Worm (Caenorhabditis elegans) whole organism, L1 larva: ENCODE measurements around the gene ZC449.1.

ENCODE experiments used
- C34B4.2 ChIP-seq: sonication (generic microtip); optimal IDR thresholded peaks from 2 replicates; lab custom pipeline; 2017; ENCODE audit warnings: mild to moderate bottlenecking, missing genetic modification characterization, missing compliant biosample characterization
- F16B12.6 ChIP-seq: fragments of 150-350 bp; optimal IDR thresholded peaks from 2 replicates; lab custom pipeline; 2014; ENCODE audit warnings: missing biosample characterization, missing genetic modification characterization
- Y116A8C.19 ChIP-seq: sonication (generic microtip); optimal IDR thresholded peaks from 2 replicates; lab custom pipeline; 2016; ENCODE audit warnings: missing compliant biosample characterization, missing genetic modification characterization, borderline replicate concordance
- aha-1 ChIP-seq: fragments of 150-350 bp; optimal IDR thresholded peaks from 2 replicates; lab custom pipeline; 2014; ENCODE audit warnings: missing biosample characterization, missing genetic modification characterization
- alr-1 ChIP-seq: fragments of 200-800 bp; sonication (Bioruptor generic); optimal IDR thresholded peaks from 2 replicates; lab custom pipeline; 2018; ENCODE audit warnings: borderline replicate concordance, mild to moderate bottlenecking, missing genetic modification characterization, missing compliant biosample characterization
- ama-1 ChIP-seq: fragments of 150-350 bp; optimal IDR thresholded peaks from 2 replicates; lab custom pipeline; 2014
- ceh-63 ChIP-seq: fragments of 200-800 bp; sonication (Bioruptor generic); optimal IDR thresholded peaks from 2 replicates; lab custom pipeline; 2018; ENCODE audit warnings: mild to moderate bottlenecking, missing genetic modification characterization, missing compliant biosample characterization
- ceh-8 ChIP-seq: fragments of 200-800 bp; sonication (Bioruptor generic); optimal IDR thresholded peaks from 2 replicates; lab custom pipeline; 2018; ENCODE audit warnings: mild to moderate bottlenecking, missing genetic modification characterization, moderate library complexity, missing compliant biosample characterization
- ceh-82 ChIP-seq, 3 experiments: fragments of 150-350 bp in 1 of 3; sonication (generic microtip) in 2 of 3; optimal IDR thresholded peaks; 2 replicates each; lab custom pipeline; 2014 to 2017; ENCODE audit warnings: missing biosample characterization in 3 of 3, missing genetic modification characterization in 3 of 3
- ceh-88 ChIP-seq: fragments of 200-800 bp; sonication (Bioruptor generic); IDR thresholded peaks from 2 replicates; pipeline ENCODE4 v1.3.6; 2022; ENCODE audit warnings: missing genetic modification characterization, missing compliant biosample characterization
- ceh-90 ChIP-seq: sonication (generic microtip); optimal IDR thresholded peaks from 2 replicates; lab custom pipeline; 2016; ENCODE audit warnings: missing genetic modification characterization, missing compliant biosample characterization
- ces-1 ChIP-seq: fragments of 150-350 bp; optimal IDR thresholded peaks from 2 replicates; lab custom pipeline; 2014; ENCODE audit warnings: missing biosample characterization, missing genetic modification reagents, missing genetic modification characterization
- dpl-1 ChIP-seq, 3 experiments: fragments of 150-350 bp in 2 of 3; sonication (generic microtip) in 1 of 3; optimal IDR thresholded peaks; 2 replicates each; lab custom pipeline; 2014 to 2017; ENCODE audit warnings: missing biosample characterization in 3 of 3, missing genetic modification characterization in 3 of 3, missing genetic modification reagents in 3 of 3
- efl-1 ChIP-seq, 4 experiments: fragments of 150-350 bp; optimal IDR thresholded peaks in 3 of 4; peaks in 1 of 4; 1 replicate in 1 of 4; 2 replicates in 3 of 4; lab custom pipeline; 2014; ENCODE audit warnings: missing biosample characterization in 2 of 4, missing genetic modification characterization in 2 of 4, missing genetic modification reagents in 2 of 4
- egl-13 ChIP-seq: sonication (generic microtip); optimal IDR thresholded peaks from 2 replicates; lab custom pipeline; 2016; ENCODE audit warnings: missing genotype, missing genetic modification reagents, missing genetic modification characterization, missing compliant biosample characterization
- elt-2 ChIP-seq: sonication (generic microtip); optimal IDR thresholded peaks from 2 replicates; lab custom pipeline; 2016; ENCODE audit warnings: missing genetic modification characterization, mild to moderate bottlenecking, inconsistent platforms, missing compliant biosample characterization, missing genetic modification reagents
- elt-3 ChIP-seq, 6 experiments: fragments of 150-350 bp in 1 of 6; sonication (generic microtip); optimal IDR thresholded peaks; 2 replicates each; lab custom pipeline; 2017 to 2018; ENCODE audit warnings: missing biosample characterization in 6 of 6, missing genetic modification characterization in 6 of 6, inconsistent platforms in 1 of 6
- fkh-10 ChIP-seq: sonication (generic microtip); optimal IDR thresholded peaks from 2 replicates; lab custom pipeline; 2017; ENCODE audit warnings: missing biosample characterization, missing genetic modification reagents, missing genetic modification characterization
- fkh-4 ChIP-seq: sonication (generic microtip); optimal IDR thresholded peaks from 2 replicates; lab custom pipeline; 2016; ENCODE audit warnings: missing compliant biosample characterization, missing genetic modification characterization, borderline replicate concordance
- fkh-8 ChIP-seq: sonication (generic microtip); optimal IDR thresholded peaks from 2 replicates; lab custom pipeline; 2016; ENCODE audit warnings: mild to moderate bottlenecking, missing genetic modification characterization, missing compliant biosample characterization
- fos-1 ChIP-seq: fragments of 150-350 bp; optimal IDR thresholded peaks from 2 replicates; lab custom pipeline; 2014; ENCODE audit warnings: missing biosample characterization, missing genetic modification characterization
- grh-1 ChIP-seq: fragments of 200-800 bp; sonication (Bioruptor generic); IDR thresholded peaks from 2 replicates; pipeline ENCODE4 v1.3.6; 2022; ENCODE audit warnings: missing genetic modification reagents, missing genetic modification characterization, missing compliant biosample characterization
- hlh-4 ChIP-seq: sonication (generic microtip); optimal IDR thresholded peaks from 2 replicates; lab custom pipeline; 2016; ENCODE audit warnings: mild to moderate bottlenecking, missing genetic modification characterization, missing compliant biosample characterization
- hpl-2 ChIP-seq: fragments of 150-350 bp; optimal IDR thresholded peaks from 2 replicates; lab custom pipeline; 2014; ENCODE audit warnings: missing biosample characterization, missing genetic modification reagents, missing genetic modification characterization
- isw-1 ChIP-seq: fragments of 200-800 bp; sonication (Bioruptor generic); IDR thresholded peaks from 2 replicates; pipeline ENCODE4 v1.3.6; 2022; ENCODE audit warnings: missing genetic modification characterization, missing compliant biosample characterization
- lin-13 ChIP-seq: fragments of 150-350 bp; optimal IDR thresholded peaks from 2 replicates; lab custom pipeline; 2014; ENCODE audit warnings: missing biosample characterization, missing genetic modification reagents, missing genetic modification characterization
- lin-14 ChIP-seq: fragments of 200-800 bp; sonication (Bioruptor generic); optimal IDR thresholded peaks from 2 replicates; lab custom pipeline; 2018; ENCODE audit warnings: mild to moderate bottlenecking, missing genetic modification characterization, moderate library complexity, missing compliant biosample characterization
- lin-15B ChIP-seq: fragments of 150-350 bp; sonication (generic microtip); optimal IDR thresholded peaks from 3 replicates; lab custom pipeline; 2014; ENCODE audit warnings: missing biosample characterization, missing genetic modification characterization
- lin-35 ChIP-seq, 2 experiments: fragments of 150-350 bp; optimal IDR thresholded peaks; 2 replicates each; lab custom pipeline; 2014; ENCODE audit warnings: missing biosample characterization in 2 of 2, missing genetic modification characterization in 2 of 2, missing genetic modification reagents in 2 of 2
- lin-39 ChIP-seq: fragments of 150-350 bp; optimal IDR thresholded peaks from 2 replicates; lab custom pipeline; 2014; ENCODE audit warnings: missing biosample characterization, missing genetic modification reagents, missing genetic modification characterization
- mef-2 ChIP-seq: fragments of 150-350 bp; optimal IDR thresholded peaks from 2 replicates; lab custom pipeline; 2014; ENCODE audit warnings: missing biosample characterization, missing genetic modification characterization
- nhr-12 ChIP-seq: sonication (generic microtip); optimal IDR thresholded peaks from 2 replicates; lab custom pipeline; 2017; ENCODE audit warnings: missing biosample characterization, missing genetic modification characterization
- nhr-20 ChIP-seq: sonication (generic microtip); optimal IDR thresholded peaks from 2 replicates; lab custom pipeline; 2016; ENCODE audit warnings: mild to moderate bottlenecking, missing genetic modification characterization, missing compliant biosample characterization
- nhr-237 ChIP-seq: fragments of 150-350 bp; optimal IDR thresholded peaks from 2 replicates; lab custom pipeline; 2014; ENCODE audit warnings: missing biosample characterization, missing genetic modification characterization
- nhr-28 ChIP-seq: fragments of 150-350 bp; optimal IDR thresholded peaks from 2 replicates; lab custom pipeline; 2014; ENCODE audit warnings: missing biosample characterization, missing genetic modification characterization
- nhr-47 ChIP-seq: sonication (generic microtip); optimal IDR thresholded peaks from 2 replicates; lab custom pipeline; 2016; ENCODE audit warnings: mild to moderate bottlenecking, missing genetic modification characterization, moderate library complexity, missing compliant biosample characterization
- nhr-71 ChIP-seq: sonication (generic microtip); optimal IDR thresholded peaks from 2 replicates; lab custom pipeline; 2016; ENCODE audit warnings: mild to moderate bottlenecking, missing genetic modification characterization, moderate library complexity, missing compliant biosample characterization
- nhr-76 ChIP-seq: sonication (generic microtip); optimal IDR thresholded peaks from 2 replicates; lab custom pipeline; 2017; ENCODE audit warnings: missing biosample characterization, missing genetic modification characterization
- nhr-84 ChIP-seq: sonication (generic microtip); optimal IDR thresholded peaks from 2 replicates; lab custom pipeline; 2017; ENCODE audit warnings: missing biosample characterization, missing genetic modification characterization
- nhr-85 ChIP-seq: sonication (generic microtip); peaks from one replicate; lab custom pipeline; 2016; ENCODE audit warnings: missing genetic modification characterization, inconsistent platforms, missing compliant biosample characterization
- pqm-1 ChIP-seq: sonication (generic microtip); optimal IDR thresholded peaks from 3 replicates; lab custom pipeline; 2017; ENCODE audit warnings: missing biosample characterization, missing genetic modification characterization
- sox-4 ChIP-seq: sonication (generic microtip); optimal IDR thresholded peaks from 2 replicates; lab custom pipeline; 2016; ENCODE audit warnings: missing genetic modification characterization, missing compliant biosample characterization
- sup-37 ChIP-seq: fragments of 200-800 bp; sonication (Bioruptor generic); optimal IDR thresholded peaks from 2 replicates; lab custom pipeline; 2018; ENCODE audit warnings: mild to moderate bottlenecking, missing genetic modification characterization, missing compliant biosample characterization
- swsn-7 ChIP-seq: sonication (generic microtip); optimal IDR thresholded peaks from 2 replicates; lab custom pipeline; 2016; ENCODE audit warnings: missing genetic modification characterization, missing compliant biosample characterization
- tbx-2 ChIP-seq: sonication (generic microtip); optimal IDR thresholded peaks from 2 replicates; lab custom pipeline; 2016; ENCODE audit warnings: missing genetic modification characterization, missing compliant biosample characterization
- tlp-1 ChIP-seq: fragments of 150-350 bp; optimal IDR thresholded peaks from 2 replicates; lab custom pipeline; 2014; ENCODE audit warnings: missing biosample characterization, missing genetic modification characterization
- unc-130 ChIP-seq: fragments of 150-350 bp; optimal IDR thresholded peaks from 2 replicates; lab custom pipeline; 2017; ENCODE audit warnings: missing biosample characterization, missing genetic modification characterization, inconsistent platforms
- unc-62 ChIP-seq: fragments of 150-350 bp; optimal IDR thresholded peaks from 2 replicates; lab custom pipeline; 2014; ENCODE audit warnings: missing biosample characterization, missing genetic modification reagents, missing genetic modification characterization
- unc-86 ChIP-seq: sonication (generic microtip); optimal IDR thresholded peaks from 2 replicates; lab custom pipeline; 2016; ENCODE audit warnings: missing genetic modification characterization, missing compliant biosample characterization
- unc-98 ChIP-seq: fragments of 200-800 bp; sonication (Bioruptor generic); IDR thresholded peaks from 2 replicates; pipeline ENCODE4 v1.3.6; 2022; ENCODE audit warnings: missing genetic modification characterization, missing compliant biosample characterization
- vab-15 ChIP-seq: sonication (generic microtip); optimal IDR thresholded peaks from 2 replicates; lab custom pipeline; 2017; ENCODE audit warnings: missing genotype, mild to moderate bottlenecking, missing genetic modification characterization, missing compliant biosample characterization
- xbp-1 ChIP-seq: sonication (generic microtip); optimal IDR thresholded peaks from 2 replicates; lab custom pipeline; 2016; ENCODE audit warnings: missing genetic modification characterization, missing compliant biosample characterization
- zag-1 ChIP-seq: fragments of 150-350 bp; optimal IDR thresholded peaks from 2 replicates; lab custom pipeline; 2014; ENCODE audit warnings: missing biosample characterization, missing genetic modification characterization

ZC449.1 gene

ce11 chrX:5018062-5018653 is 6.1 kb upstream of the ZC449.1 start:
- TF ChIP-seq lin-15B (no peak), zag-1 (tag; lab: Kevin White, UChicago) (no peak), fos-1 (tag; lab: Kevin White, UChicago) (no peak), dpl-1 (GFP tag; optimal IDR thresholded peaks at IDR 0.05; lab: Kevin White, UChicago) (peak in 1 of 3 experiments; percentile 6), fkh-8 (tag; lab: Kevin White, UChicago) (no peak), lin-35 (GFP tag; optimal IDR thresholded peaks at IDR 0.05; lab: Kevin White, UChicago) (peak in 1 of 2 experiments; percentile 49), fkh-4 (tag; lab: Kevin White, UChicago) (no peak), nhr-20 (tag; lab: Kevin White, UChicago) (no peak), fkh-10 (GFP tag; lab: Kevin White, UChicago) (no peak), ceh-90 (tag; lab: Kevin White, UChicago) (no peak), ceh-8 (no peak), efl-1 (optimal IDR thresholded peaks at IDR 0.05; lab: Kevin White, UChicago) (peak in 1 of 2 experiments; percentile 44), efl-1 (GFP tag; optimal IDR thresholded peaks at IDR 0.05 in 1 of 2; lab: Kevin White, UChicago) (peak in 1 of 2 experiments; percentile 0), ces-1 (GFP tag; lab: Kevin White, UChicago) (no peak), nhr-28 (tag; lab: Kevin White, UChicago) (no peak), hlh-4 (no peak), xbp-1 (tag; lab: Kevin White, UChicago) (peak; percentile 17), unc-98 (GFP tag; lab: Robert Waterston, UW) (no peak), sup-37 (GFP tag; lab: Kevin White, UChicago) (no peak), hpl-2 (peak; percentile 8), mef-2 (no peak), unc-62 (GFP tag; lab: Kevin White, UChicago) (no peak), lin-13 (GFP tag; lab: Kevin White, UChicago) (no peak), unc-86 (tag; lab: Kevin White, UChicago) (no peak), ama-1 (lab: Kevin White, UChicago) (no peak), nhr-237 (no peak), C34B4.2 (tag; lab: Kevin White, UChicago) (no peak), nhr-71 (tag; lab: Kevin White, UChicago) (peak; percentile 37), pqm-1 (tag; lab: Kevin White, UChicago) (no peak), unc-130 (tag; lab: Kevin White, UChicago) (peak; percentile 21), lin-14 (GFP tag; lab: Kevin White, UChicago) (peak; percentile 56), F16B12.6 (tag; lab: Kevin White, UChicago) (peak; percentile 75), sox-4 (tag; lab: Kevin White, UChicago) (no peak), ceh-82 (tag; optimal IDR thresholded peaks at IDR 0.05; lab: Kevin White, UChicago) (no peak), egl-13 (tag; lab: Kevin White, UChicago) (no peak), Y116A8C.19 (tag; lab: Kevin White, UChicago) (no peak), vab-15 (tag; lab: Kevin White, UChicago) (no peak), ceh-63 (GFP tag; lab: Kevin White, UChicago) (no peak), grh-1 (no peak), nhr-84 (no peak), elt-3 (tag; optimal IDR thresholded peaks at IDR 0.05; lab: Kevin White, UChicago) (no peak), elt-2 (peak; percentile 16), nhr-85 (tag; lab: Kevin White, UChicago) (no peak), swsn-7 (tag; lab: Kevin White, UChicago) (peak; percentile 18), nhr-76 (no peak), alr-1 (tag; lab: Kevin White, UChicago) (no peak), isw-1 (no peak), nhr-12 (tag; lab: Kevin White, UChicago) (no peak), tlp-1 (tag; lab: Kevin White, UChicago) (no peak), tbx-2 (tag; lab: Kevin White, UChicago) (no peak), lin-39 (tag; lab: Kevin White, UChicago) (no peak), nhr-47 (tag; lab: Kevin White, UChicago) (no peak), ceh-88 (GFP tag; lab: Robert Waterston, UW) (no peak), aha-1 (tag; lab: Kevin White, UChicago) (no peak)
